Worm (Caenorhabditis elegans) whole organism, L3 larva: ENCODE results near the gene ubc-1.

Experiments used
- R02D3.7 ChIP-seq: fragments of 150-350 bp; optimal IDR thresholded peaks from 2 replicates; lab custom pipeline; 2014; ENCODE audit warnings: missing biosample characterization, missing genetic modification characterization
- ZK546.5 ChIP-seq: sonication (generic microtip); optimal IDR thresholded peaks from 2 replicates; lab custom pipeline; 2017; ENCODE audit warnings: missing biosample characterization, missing genetic modification characterization
- aly-2 ChIP-seq: fragments of 150-350 bp; optimal IDR thresholded peaks from 2 replicates; lab custom pipeline; 2014; ENCODE audit warnings: missing biosample characterization, missing genetic modification characterization
- ama-1 ChIP-seq: fragments of 150-350 bp; optimal IDR thresholded peaks from 2 replicates; lab custom pipeline; 2018
- ceh-16 ChIP-seq: sonication (generic microtip); optimal IDR thresholded peaks from 2 replicates; lab custom pipeline; 2017; ENCODE audit warnings: missing biosample characterization, missing genetic modification characterization
- ceh-82 ChIP-seq: fragments of 150-350 bp; optimal IDR thresholded peaks from 2 replicates; lab custom pipeline; 2014; ENCODE audit warnings: missing biosample characterization, missing genetic modification characterization
- daf-12 ChIP-seq: fragments of 150-350 bp; optimal IDR thresholded peaks from 2 replicates; lab custom pipeline; 2014; ENCODE audit warnings: missing biosample characterization, missing genetic modification reagents, missing genetic modification characterization
- egl-27 ChIP-seq: sonication (generic microtip); optimal IDR thresholded peaks from 4 replicates; lab custom pipeline; 2017; ENCODE audit warnings: missing biosample characterization, missing genetic modification reagents, missing genetic modification characterization
- elt-1 ChIP-seq: fragments of 150-350 bp; optimal IDR thresholded peaks from 2 replicates; lab custom pipeline; 2014; ENCODE audit warnings: missing biosample characterization, missing genetic modification characterization
- elt-2 ChIP-seq: sonication (generic microtip); optimal IDR thresholded peaks from 2 replicates; lab custom pipeline; 2016; ENCODE audit warnings: missing genetic modification reagents, mild to moderate bottlenecking, missing genetic modification characterization, missing compliant biosample characterization
- eor-1 ChIP-seq, 2 experiments: fragments of 150-350 bp; optimal IDR thresholded peaks; 2 replicates each; lab custom pipeline; 2014 to 2018; ENCODE audit warnings: missing biosample characterization in 2 of 2, missing genetic modification characterization in 2 of 2
- fkh-2 ChIP-seq: fragments of 150-350 bp; optimal IDR thresholded peaks from 2 replicates; lab custom pipeline; 2014; ENCODE audit warnings: missing biosample characterization, missing genetic modification reagents, missing genetic modification characterization
- hmg-11 ChIP-seq: sonication (generic microtip); optimal IDR thresholded peaks from 2 replicates; lab custom pipeline; 2016; ENCODE audit warnings: missing genetic modification characterization, missing compliant biosample characterization
- jun-1 ChIP-seq: fragments of 150-350 bp; optimal IDR thresholded peaks from 2 replicates; lab custom pipeline; 2014; ENCODE audit warnings: missing biosample characterization, missing genetic modification reagents, missing genetic modification characterization
- lin-15B ChIP-seq: fragments of 150-350 bp; optimal IDR thresholded peaks from 2 replicates; lab custom pipeline; 2014; ENCODE audit warnings: missing biosample characterization, missing genetic modification characterization
- lin-39 ChIP-seq: fragments of 150-350 bp; optimal IDR thresholded peaks from 2 replicates; lab custom pipeline; 2018; ENCODE audit warnings: missing biosample characterization, missing genetic modification reagents, missing genetic modification characterization
- lsy-12 ChIP-seq: sonication (generic microtip); optimal IDR thresholded peaks from 2 replicates; lab custom pipeline; 2016; ENCODE audit warnings: mild to moderate bottlenecking, missing genetic modification characterization, missing compliant biosample characterization
- mdl-1 ChIP-seq: fragments of 150-350 bp; optimal IDR thresholded peaks from 2 replicates; lab custom pipeline; 2014; ENCODE audit warnings: missing biosample characterization, missing genetic modification characterization
- nfya-1 ChIP-seq: sonication (generic microtip); optimal IDR thresholded peaks from 2 replicates; lab custom pipeline; 2017; ENCODE audit warnings: missing genetic modification characterization, mild to moderate bottlenecking, missing compliant biosample characterization, antibody characterized with exemption, moderate library complexity; ENCODE audit not compliant: insufficient read depth
- nhr-23 ChIP-seq: fragments of 150-350 bp; optimal IDR thresholded peaks from 2 replicates; lab custom pipeline; 2014; ENCODE audit warnings: missing biosample characterization, missing genetic modification reagents, missing genetic modification characterization
- nhr-25 ChIP-seq: sonication (generic microtip); optimal IDR thresholded peaks from 2 replicates; lab custom pipeline; 2017; ENCODE audit warnings: missing biosample characterization, missing genetic modification characterization
- nhr-28 ChIP-seq: fragments of 150-350 bp; optimal IDR thresholded peaks from 2 replicates; lab custom pipeline; 2014; ENCODE audit warnings: missing biosample characterization, missing genetic modification characterization
- nhr-43 ChIP-seq: sonication (generic microtip); optimal IDR thresholded peaks from 2 replicates; lab custom pipeline; 2016; ENCODE audit warnings: mild to moderate bottlenecking, missing genetic modification characterization, missing compliant biosample characterization; ENCODE audit not compliant: poor library complexity, severe bottlenecking
- nhr-67 ChIP-seq: fragments of 150-350 bp; optimal IDR thresholded peaks from 2 replicates; lab custom pipeline; 2014; ENCODE audit warnings: missing biosample characterization, missing genetic modification characterization
- nhr-77 ChIP-seq: fragments of 150-350 bp; optimal IDR thresholded peaks from 2 replicates; lab custom pipeline; 2014; ENCODE audit warnings: missing biosample characterization, missing genetic modification characterization
- pha-4 ChIP-seq: fragments of 150-350 bp; optimal IDR thresholded peaks from 2 replicates; lab custom pipeline; 2014; ENCODE audit warnings: missing biosample characterization, missing genetic modification reagents, missing genetic modification characterization
- pqm-1 ChIP-seq: fragments of 150-350 bp; optimal IDR thresholded peaks from 2 replicates; lab custom pipeline; 2017; ENCODE audit warnings: missing biosample characterization, missing genetic modification characterization, inconsistent platforms
- sea-2 ChIP-seq: fragments of 150-350 bp; sonication (generic microtip); optimal IDR thresholded peaks from 4 replicates; lab custom pipeline; 2014; ENCODE audit warnings: missing biosample characterization, missing genetic modification reagents, missing genetic modification characterization
- skn-1 ChIP-seq: fragments of 150-350 bp; optimal IDR thresholded peaks from 2 replicates; lab custom pipeline; 2014; ENCODE audit warnings: missing biosample characterization, missing genetic modification characterization
- tbx-2 ChIP-seq: sonication (generic microtip); optimal IDR thresholded peaks from 2 replicates; lab custom pipeline; 2016; ENCODE audit warnings: mild to moderate bottlenecking, missing genetic modification characterization, missing compliant biosample characterization
- zag-1 ChIP-seq: fragments of 150-350 bp; optimal IDR thresholded peaks from 2 replicates; lab custom pipeline; 2014; ENCODE audit warnings: missing biosample characterization, missing genetic modification characterization
- ztf-11 ChIP-seq: fragments of 150-350 bp; optimal IDR thresholded peaks from 2 replicates; lab custom pipeline; 2014; ENCODE audit warnings: missing biosample characterization, missing genetic modification characterization
- ztf-4 ChIP-seq: fragments of 150-350 bp; optimal IDR thresholded peaks from 2 replicates; lab custom pipeline; 2014; ENCODE audit warnings: missing biosample characterization, missing genetic modification characterization

ubc-1 gene

DNA sequence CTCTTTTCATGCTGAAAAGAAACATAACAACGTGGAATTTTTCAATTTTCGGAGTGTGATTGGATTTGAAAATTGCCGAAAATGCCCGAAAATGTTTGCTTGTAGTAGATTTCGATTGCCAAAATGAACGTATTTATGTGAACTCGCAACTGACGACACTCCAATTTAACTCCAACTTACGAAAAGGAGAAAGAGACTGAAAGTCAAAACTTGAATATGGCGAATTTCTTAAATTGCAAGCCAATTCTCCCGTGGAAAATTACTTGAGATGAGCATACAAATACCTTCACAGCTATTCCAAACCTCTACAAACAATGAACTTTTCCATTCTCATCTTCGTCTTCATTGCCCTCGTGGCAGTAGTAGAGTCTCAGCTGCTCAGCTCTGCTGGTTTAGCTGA is 20.2 kb upstream of the ubc-1 start:
- TF ChIP-seq aly-2 (tag; lab: Kevin White, UChicago) (no peak), ceh-82 (tag; lab: Kevin White, UChicago) (no peak), lsy-12 (tag; lab: Kevin White, UChicago) (no peak), eor-1 (tag; optimal IDR thresholded peaks at IDR 0.05; lab: Kevin White, UChicago) (no peak), elt-2 (tag; lab: Kevin White, UChicago) (no peak), daf-12 (tag; lab: Kevin White, UChicago) (no peak), ztf-11 (tag; lab: Kevin White, UChicago) (no peak), R02D3.7 (no peak), skn-1 (no peak)
- TF ChIP-seq, all 47 proteins: peak for 0

DNA sequence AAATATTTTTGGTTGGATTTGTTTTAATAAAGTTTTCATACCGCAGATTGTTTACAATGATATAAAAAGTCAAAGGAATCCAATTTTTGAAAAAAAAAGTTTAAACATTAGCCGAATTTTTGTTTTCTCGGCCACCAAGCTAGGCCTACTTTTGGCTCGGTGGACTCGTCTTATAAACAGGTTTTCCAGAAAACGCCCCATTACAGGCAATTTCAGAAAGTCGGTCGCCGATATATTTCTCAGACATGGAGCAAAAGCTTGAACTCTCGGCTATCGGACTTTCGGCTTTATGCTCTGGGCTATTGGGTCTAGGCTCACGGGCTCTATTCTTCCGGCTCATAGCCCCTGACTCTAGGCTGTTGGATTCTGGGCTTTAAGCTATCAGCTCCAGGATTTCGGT is 19.7 kb upstream of the ubc-1 start:
- TF ChIP-seq ama-1 (lab: Kevin White, UChicago) (peak; percentile 52), R02D3.7 (no peak)

- TF ChIP-seq jun-1: no peak
- TF ChIP-seq aly-2 (tag; lab: Kevin White, UChicago): no peak
- no peak for TF ChIP-seq zag-1 (tag; lab: Kevin White, UChicago)
- TF ChIP-seq ZK546.5 (tag; lab: Kevin White, UChicago): no peak
- TF ChIP-seq ceh-16 (tag; lab: Kevin White, UChicago): no peak
- TF ChIP-seq mdl-1 (tag; lab: Kevin White, UChicago): no peak
- no peak for TF ChIP-seq fkh-2 (tag; lab: Kevin White, UChicago)
- TF ChIP-seq egl-27 (tag; lab: Kevin White, UChicago): no peak
- TF ChIP-seq elt-1: no peak
- no peak for TF ChIP-seq skn-1
- no peak for TF ChIP-seq lsy-12 (tag; lab: Kevin White, UChicago)
Measured at ce11 chrIV:4084109-4084508, 18.7 kb upstream of the ubc-1 start, which contains the start of gene C35B1.5. C35B1.5 (minus strand) TSS chrIV:4084209.

DNA sequence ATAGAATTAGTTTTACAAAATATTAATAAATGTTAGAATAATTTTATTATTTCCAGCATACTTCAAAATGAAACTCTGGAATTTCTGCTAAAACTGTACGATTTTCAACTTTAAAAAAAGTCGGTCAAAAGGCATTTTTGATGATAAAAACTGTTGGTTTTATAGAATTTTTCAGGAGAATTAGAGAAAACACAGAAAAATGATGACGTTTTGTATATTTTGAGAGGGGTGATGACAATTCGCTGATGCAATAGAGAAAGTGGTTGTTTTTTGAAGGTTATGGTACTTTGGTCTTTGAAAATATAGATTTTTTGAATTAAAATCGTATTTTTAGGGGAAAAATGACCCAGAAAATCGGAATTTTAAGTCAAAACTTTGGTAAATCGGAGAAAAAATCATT is 17.8 kb upstream of the ubc-1 start:
- no peak for TF ChIP-seq zag-1 (tag; lab: Kevin White, UChicago)
- no peak for TF ChIP-seq nhr-28 (tag; lab: Kevin White, UChicago)
- no peak for TF ChIP-seq nhr-23
- no peak for TF ChIP-seq nhr-43 (tag; lab: Kevin White, UChicago)
- peak; percentile 30 for TF ChIP-seq pha-4
- TF ChIP-seq sea-2 (GFP tag; lab: Kevin White, UChicago): no peak
- no peak for TF ChIP-seq lin-39
- no peak for TF ChIP-seq tbx-2 (tag; lab: Kevin White, UChicago)
- no peak for TF ChIP-seq mdl-1 (tag; lab: Kevin White, UChicago)
- peak; percentile 98 for TF ChIP-seq skn-1
- no peak for TF ChIP-seq eor-1 (tag; optimal IDR thresholded peaks at IDR 0.05; lab: Kevin White, UChicago)
- no peak for TF ChIP-seq nfya-1 (tag; lab: Kevin White, UChicago)
- TF ChIP-seq pqm-1 (tag; lab: Kevin White, UChicago): peak; percentile 47
- TF ChIP-seq ZK546.5 (tag; lab: Kevin White, UChicago): no peak
- no peak for TF ChIP-seq ztf-4 (tag; lab: Kevin White, UChicago)
- TF ChIP-seq nhr-67 (tag; lab: Kevin White, UChicago): no peak
- peak; percentile 65 for TF ChIP-seq elt-2 (tag; lab: Kevin White, UChicago)
- TF ChIP-seq nhr-77 (tag; lab: Kevin White, UChicago): no peak
- no peak for TF ChIP-seq elt-1
- no peak for TF ChIP-seq nhr-25 (tag; lab: Kevin White, UChicago)
- TF ChIP-seq ceh-82 (tag; lab: Kevin White, UChicago): no peak
- TF ChIP-seq lin-15B (tag; lab: Kevin White, UChicago): no peak

DNA sequence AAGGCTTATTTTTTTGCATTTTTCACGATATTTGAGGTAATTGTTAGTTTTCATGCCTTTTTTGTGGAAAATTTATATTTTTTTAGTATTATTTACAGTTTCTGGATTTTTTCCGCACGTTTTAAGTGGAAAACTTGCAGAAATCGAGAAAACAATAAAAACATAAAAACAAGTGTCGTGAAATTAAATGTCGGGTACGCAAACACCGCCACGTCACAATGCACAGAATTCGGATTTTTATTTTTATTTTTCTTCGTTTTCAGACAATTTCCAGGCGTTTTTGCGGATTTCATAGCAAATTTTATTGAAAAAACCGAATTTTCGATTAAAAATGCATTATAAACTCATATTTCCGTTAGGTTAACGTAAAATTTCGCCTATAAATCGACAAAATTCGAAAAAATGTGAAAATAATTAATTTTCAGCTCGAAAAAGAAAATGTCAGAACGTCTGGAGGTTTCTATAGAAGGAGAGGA is 17.0 kb upstream of the ubc-1 start, which contains the start of gene C35B1.2:
Gene C35B1.2, plus strand, starts transcription at position 426 of the 476 bp plus-strand sequence.
- TF ChIP-seq hmg-11 (tag; lab: Kevin White, UChicago) (peak; percentile 4), ztf-4 (tag; lab: Kevin White, UChicago) (no peak), nfya-1 (tag; lab: Kevin White, UChicago) (peak; percentile 14), elt-1 (no peak), lin-15B (tag; lab: Kevin White, UChicago) (peak; percentile 2)
- TF ChIP-seq, all 47 proteins: peak for 3
